Worm (Caenorhabditis elegans) whole organism, L4 larva: Measurements from ENCODE around the gene K11H12.9.
A peak's percentile ranks its signal among the peaks of the same experiment; 100 is the strongest.

Source experiments
- F44E2.7 ChIP-seq: fragments of 200-800 bp; sonication (Bioruptor generic); IDR thresholded peaks from 2 replicates; pipeline ENCODE4 v2.1.2; 2022; ENCODE audit warnings: missing genetic modification characterization, missing compliant biosample characterization
- F49E8.2 ChIP-seq: sonication (generic microtip); optimal IDR thresholded peaks from 2 replicates; lab custom pipeline; 2016; ENCODE audit warnings: missing compliant biosample characterization, mild to moderate bottlenecking, missing genetic modification characterization, borderline replicate concordance
- T20F7.1 ChIP-seq: fragments of 200-800 bp; sonication (Bioruptor generic); optimal IDR thresholded peaks from 2 replicates; lab custom pipeline; 2018; ENCODE audit warnings: mild to moderate bottlenecking, missing genetic modification characterization, missing compliant biosample characterization
- T26A8.4 ChIP-seq: fragments of 200-800 bp; sonication (Bioruptor generic); IDR thresholded peaks from 2 replicates; pipeline ENCODE4 v1.3.6; 2022; ENCODE audit warnings: missing genetic modification characterization, missing compliant biosample characterization
- Y105C5A.15 ChIP-seq: fragments of 200-800 bp; sonication (Bioruptor generic); IDR thresholded peaks from 2 replicates; pipeline ENCODE4 v1.3.6; 2022; ENCODE audit warnings: missing genetic modification characterization, missing compliant biosample characterization
- Y48G9A.11 ChIP-seq: fragments of 200-800 bp; sonication (Bioruptor generic); IDR thresholded peaks from 2 replicates; pipeline ENCODE4 v1.3.6; 2022; ENCODE audit warnings: missing genetic modification reagents, missing genetic modification characterization, missing compliant biosample characterization
- Y75B8A.6 ChIP-seq: fragments of 200-800 bp; sonication (Bioruptor generic); IDR thresholded peaks from 2 replicates; pipeline ENCODE4 v1.3.6; 2022; ENCODE audit warnings: missing genetic modification reagents, missing genetic modification characterization, missing compliant biosample characterization
- aha-1 ChIP-seq: fragments of 150-350 bp; peaks from one replicate; lab custom pipeline; 2014; ENCODE audit warnings: missing biosample characterization, missing genetic modification characterization
- arid-1 ChIP-seq: fragments of 200-800 bp; sonication (Bioruptor generic); conservative IDR thresholded peaks from 2 replicates; pipeline ENCODE4 v1.3.6; 2022; ENCODE audit warnings: missing genetic modification reagents, missing genetic modification characterization, missing compliant biosample characterization
- ceh-62 ChIP-seq: sonication (generic microtip); optimal IDR thresholded peaks from 2 replicates; lab custom pipeline; 2017; ENCODE audit warnings: missing biosample characterization, missing genetic modification characterization
- daf-12 ChIP-seq: fragments of 150-350 bp; optimal IDR thresholded peaks from 2 replicates; lab custom pipeline; 2014; ENCODE audit warnings: missing biosample characterization, missing genetic modification reagents, missing genetic modification characterization
- daf-19 ChIP-seq: fragments of 200-800 bp; sonication (Bioruptor generic); conservative IDR thresholded peaks from 2 replicates; pipeline ENCODE4 v1.3.6; 2022; ENCODE audit warnings: missing genetic modification characterization, missing compliant biosample characterization
- dmd-8 ChIP-seq: fragments of 200-800 bp; sonication (Bioruptor generic); IDR thresholded peaks from 2 replicates; pipeline ENCODE4 v1.3.6; 2022; ENCODE audit warnings: missing genetic modification characterization, missing compliant biosample characterization
- egl-43 ChIP-seq: fragments of 200-800 bp; sonication (Bioruptor generic); IDR thresholded peaks from 2 replicates; pipeline ENCODE4 v1.3.6; 2022; ENCODE audit warnings: missing genetic modification reagents, missing genetic modification characterization, missing compliant biosample characterization
- gei-8 ChIP-seq: fragments of 200-800 bp; sonication (Bioruptor generic); optimal IDR thresholded peaks from 2 replicates; lab custom pipeline; 2018; ENCODE audit warnings: mild to moderate bottlenecking, missing genetic modification characterization, missing compliant biosample characterization
- lim-7 ChIP-seq: fragments of 200-800 bp; sonication (Bioruptor generic); IDR thresholded peaks from 2 replicates; pipeline ENCODE4 v1.3.6; 2022; ENCODE audit warnings: missing genetic modification characterization, missing compliant biosample characterization
- lin-1 ChIP-seq: fragments of 200-800 bp; sonication (Bioruptor generic); IDR thresholded peaks from 2 replicates; pipeline ENCODE4 v1.3.6; 2022; ENCODE audit warnings: missing genetic modification reagents, missing genetic modification characterization, missing compliant biosample characterization
- lin-13 ChIP-seq: fragments of 150-350 bp; optimal IDR thresholded peaks from 2 replicates; lab custom pipeline; 2014; ENCODE audit warnings: missing biosample characterization, missing genetic modification reagents, missing genetic modification characterization
- lin-15B ChIP-seq: fragments of 150-350 bp; sonication (generic microtip); optimal IDR thresholded peaks from 3 replicates; lab custom pipeline; 2014; ENCODE audit warnings: missing biosample characterization, missing genetic modification characterization
- lin-38 ChIP-seq: fragments of 200-800 bp; sonication (Bioruptor generic); IDR thresholded peaks from 2 replicates; pipeline ENCODE4 v1.3.6; 2022; ENCODE audit warnings: missing genetic modification reagents, missing genetic modification characterization, missing compliant biosample characterization
- lin-39 ChIP-seq: fragments of 150-350 bp; optimal IDR thresholded peaks from 2 replicates; lab custom pipeline; 2014; ENCODE audit warnings: missing biosample characterization, missing genetic modification reagents, missing genetic modification characterization
- lir-3 ChIP-seq: sonication (generic microtip); optimal IDR thresholded peaks from 2 replicates; lab custom pipeline; 2016; ENCODE audit warnings: mild to moderate bottlenecking, missing genetic modification characterization, missing compliant biosample characterization
- lsy-2 ChIP-seq, 2 experiments: fragments of 150-350 bp in 1 of 2; sonication (generic microtip) in 1 of 2; optimal IDR thresholded peaks; 2 replicates each; lab custom pipeline; 2014 to 2017; ENCODE audit warnings: missing biosample characterization in 2 of 2, missing genetic modification characterization in 2 of 2
- madf-9 ChIP-seq: fragments of 200-800 bp; sonication (Bioruptor generic); conservative IDR thresholded peaks from 2 replicates; pipeline ENCODE4 v1.3.6; 2022; ENCODE audit warnings: missing genetic modification reagents, missing genetic modification characterization, missing compliant biosample characterization
- mdt-29 ChIP-seq: fragments of 200-800 bp; sonication (Bioruptor generic); IDR thresholded peaks from 2 replicates; pipeline ENCODE4 v1.3.6; 2022; ENCODE audit warnings: missing genetic modification reagents, missing genetic modification characterization, missing compliant biosample characterization
- nhr-11 ChIP-seq: fragments of 150-350 bp; optimal IDR thresholded peaks from 2 replicates; lab custom pipeline; 2014; ENCODE audit warnings: missing biosample characterization, missing genetic modification characterization
- nhr-111 ChIP-seq: fragments of 200-800 bp; sonication (Bioruptor generic); optimal IDR thresholded peaks from 2 replicates; lab custom pipeline; 2018; ENCODE audit warnings: mild to moderate bottlenecking, missing genetic modification characterization, missing compliant biosample characterization
- nhr-237 ChIP-seq: sonication (generic microtip); optimal IDR thresholded peaks from 2 replicates; lab custom pipeline; 2017; ENCODE audit warnings: missing biosample characterization, missing genetic modification characterization
- nhr-42 ChIP-seq: fragments of 200-800 bp; sonication (Bioruptor generic); IDR thresholded peaks from 2 replicates; pipeline ENCODE4 v1.3.6; 2022; ENCODE audit warnings: missing genetic modification characterization, missing compliant biosample characterization
- nhr-6 ChIP-seq: fragments of 150-350 bp; optimal IDR thresholded peaks from 2 replicates; lab custom pipeline; 2014; ENCODE audit warnings: missing biosample characterization, missing genetic modification characterization
- nhr-76 ChIP-seq: fragments of 150-350 bp; optimal IDR thresholded peaks from 2 replicates; lab custom pipeline; 2014; ENCODE audit warnings: missing biosample characterization, missing genetic modification characterization
- nhr-77 ChIP-seq: fragments of 150-350 bp; optimal IDR thresholded peaks from 2 replicates; lab custom pipeline; 2014; ENCODE audit warnings: missing biosample characterization, missing genetic modification characterization
- pha-4 ChIP-seq, 2 experiments: fragments of 150-350 bp in 1 of 2; fragments of 200-800 bp in 1 of 2; sonication (Bioruptor generic) in 1 of 2; IDR thresholded peaks in 1 of 2; optimal IDR thresholded peaks in 1 of 2; 2 replicates each; pipeline versions ENCODE4 v1.3.6 to Lab custom; 2014 to 2022; ENCODE audit warnings: missing genetic modification characterization in 2 of 2, missing genetic modification reagents in 2 of 2, missing biosample characterization in 1 of 2, missing compliant biosample characterization in 1 of 2
- pqm-1 ChIP-seq: sonication (generic microtip); optimal IDR thresholded peaks from 2 replicates; lab custom pipeline; 2017; ENCODE audit warnings: missing biosample characterization, missing genetic modification characterization
- saeg-2 ChIP-seq: fragments of 200-800 bp; sonication (Bioruptor generic); IDR thresholded peaks from 2 replicates; pipeline ENCODE4 v1.3.6; 2022; ENCODE audit warnings: missing genetic modification reagents, missing genetic modification characterization, missing compliant biosample characterization
- set-16 ChIP-seq: fragments of 200-800 bp; sonication (Bioruptor generic); IDR thresholded peaks from 2 replicates; pipeline ENCODE4 v1.3.6; 2022; ENCODE audit warnings: missing genetic modification reagents, missing genetic modification characterization, missing compliant biosample characterization
- snpc-1.2 ChIP-seq: fragments of 200-800 bp; sonication (Bioruptor generic); IDR thresholded peaks from 2 replicates; pipeline ENCODE4 v1.3.6; 2022; ENCODE audit warnings: missing genetic modification reagents, missing genetic modification characterization, missing compliant biosample characterization
- tag-97 ChIP-seq: fragments of 200-800 bp; sonication (Bioruptor generic); IDR thresholded peaks from 2 replicates; pipeline ENCODE4 v1.3.6; 2022; ENCODE audit warnings: missing genetic modification characterization, missing compliant biosample characterization
- tra-1 ChIP-seq: fragments of 200-800 bp; sonication (Bioruptor generic); IDR thresholded peaks from 2 replicates; pipeline ENCODE4 v1.3.6; 2022; ENCODE audit warnings: missing genetic modification reagents, missing genetic modification characterization, missing compliant biosample characterization
- unc-130 ChIP-seq: sonication (generic microtip); optimal IDR thresholded peaks from 2 replicates; lab custom pipeline; 2016; ENCODE audit warnings: missing genetic modification reagents, missing genetic modification characterization, missing compliant biosample characterization
- unc-62 ChIP-seq, 3 experiments: fragments of 150-350 bp in 1 of 3; sonication (generic microtip); optimal IDR thresholded peaks in 2 of 3; peaks in 1 of 3; 1 replicate in 1 of 3; 2 replicates in 2 of 3; lab custom pipeline; 2014 to 2017; ENCODE audit warnings: missing biosample characterization in 3 of 3, missing genetic modification characterization in 3 of 3, missing genetic modification reagents in 3 of 3, missing genotype in 1 of 3
- zag-1 ChIP-seq: fragments of 150-350 bp; optimal IDR thresholded peaks from 2 replicates; lab custom pipeline; 2014; ENCODE audit warnings: missing biosample characterization, missing genetic modification characterization
- zfp-3 ChIP-seq: fragments of 200-800 bp; sonication (Bioruptor generic); conservative IDR thresholded peaks from 2 replicates; pipeline ENCODE4 v1.3.6; 2022; ENCODE audit warnings: missing genetic modification reagents, missing genetic modification characterization, missing compliant biosample characterization
- ztf-11 ChIP-seq: fragments of 150-350 bp; optimal IDR thresholded peaks from 2 replicates; lab custom pipeline; 2014; ENCODE audit warnings: missing biosample characterization, missing genetic modification characterization

Gene K11H12.9

ce11 chrIV:639167-639566, 10.3 kb upstream of the K11H12.9 start:
- no peak for TF ChIP-seq set-16 (GFP tag; lab: Robert Waterston, UW)
- no peak for TF ChIP-seq arid-1 (GFP tag; lab: Robert Waterston, UW)
- peak in 1 of 2 experiments; percentile 42 for TF ChIP-seq unc-62 (GFP tag; optimal IDR thresholded peaks at IDR 0.05 in 1 of 2; lab: Kevin White, UChicago)
- TF ChIP-seq unc-62 (tag; optimal IDR thresholded peaks at IDR 0.05; lab: Kevin White, UChicago) = no peak
- TF ChIP-seq dmd-8 = no peak
- no peak for TF ChIP-seq zfp-3 (GFP tag; lab: Robert Waterston, UW)
- peak; percentile 72 for TF ChIP-seq aha-1 (tag; lab: Kevin White, UChicago)
- TF ChIP-seq snpc-1.2 (GFP tag; lab: Robert Waterston, UW) = no peak
- no peak for TF ChIP-seq ceh-62 (tag; lab: Kevin White, UChicago)
- no peak for TF ChIP-seq gei-8 (GFP tag; lab: Kevin White, UChicago)
- TF ChIP-seq lin-1 = no peak
- TF ChIP-seq lin-13 (GFP tag; lab: Kevin White, UChicago) = no peak

DNA sequence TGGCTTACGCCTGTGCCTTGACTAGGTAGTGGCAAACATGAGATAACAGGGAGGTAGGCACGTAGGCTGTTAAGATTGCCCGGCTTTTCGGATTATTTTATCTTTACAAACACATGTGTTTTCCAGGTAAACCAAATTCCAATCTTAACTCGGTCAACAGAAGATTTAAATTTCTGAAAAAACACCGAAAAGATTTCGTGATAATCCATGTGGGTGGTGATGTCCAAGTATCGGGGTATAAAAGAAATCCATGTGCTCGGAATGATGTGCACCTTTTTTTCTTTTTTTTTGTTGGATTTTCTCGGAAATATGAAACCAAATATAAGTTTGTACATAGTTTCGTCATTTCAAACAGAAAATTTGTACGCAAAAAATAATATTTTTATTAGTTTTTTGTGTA, 6.0 kb upstream of the K11H12.9 start:
- TF ChIP-seq lin-39 (tag; lab: Kevin White, UChicago) (no peak), T20F7.1 (no peak), nhr-11 (tag; lab: Kevin White, UChicago) (no peak), unc-130 (GFP tag; lab: Kevin White, UChicago) (no peak), lir-3 (no peak), egl-43 (GFP tag; lab: Robert Waterston, UW) (no peak), tag-97 (GFP tag; lab: Robert Waterston, UW) (no peak), F49E8.2 (no peak), F44E2.7 (no peak), nhr-77 (tag; lab: Kevin White, UChicago) (no peak), nhr-76 (tag; lab: Kevin White, UChicago) (no peak), nhr-6 (tag; lab: Kevin White, UChicago) (no peak)

DNA sequence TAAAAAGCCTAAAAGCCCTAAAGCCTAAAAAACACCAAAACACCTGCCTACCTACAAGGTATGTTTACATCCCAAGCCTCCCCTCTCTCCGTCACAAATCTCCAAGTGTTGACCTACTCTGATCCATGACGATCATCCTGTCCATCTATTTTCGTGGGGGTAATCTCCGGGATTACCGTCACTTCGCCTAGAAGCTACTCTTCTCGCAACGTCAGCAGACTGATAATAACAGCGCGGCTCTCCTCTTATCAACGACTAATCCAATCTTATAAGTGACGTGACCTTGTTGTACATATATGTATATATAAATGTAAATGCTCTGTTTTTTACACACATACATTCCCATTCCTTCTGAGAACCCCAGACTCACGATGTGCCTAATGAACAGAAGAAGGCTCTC, 1.1 kb upstream of the K11H12.9 start:
- TF ChIP-seq madf-9 (GFP tag; lab: Robert Waterston, UW) = no peak
- no peak for TF ChIP-seq daf-12 (tag; lab: Kevin White, UChicago)
- no peak for TF ChIP-seq nhr-237 (tag; lab: Kevin White, UChicago)
- TF ChIP-seq saeg-2 (GFP tag; lab: Robert Waterston, UW) = no peak
- no peak for TF ChIP-seq Y75B8A.6 (GFP tag; lab: Robert Waterston, UW)
- TF ChIP-seq nhr-77 (tag; lab: Kevin White, UChicago) = no peak
- TF ChIP-seq aha-1 (tag; lab: Kevin White, UChicago) = no peak
- no peak for TF ChIP-seq zag-1 (tag; lab: Kevin White, UChicago)

ce11 chrIV:653138-653848, 3.8 kb downstream of the K11H12.9 start, which contains the start of gene K11H12.1:
TSS of gene K11H12.1 (minus strand) at chrIV:653421.
- TF ChIP-seq lin-1 = peak; percentile 36; the same call in 1 of the 2 replicates
- TF ChIP-seq nhr-111 (GFP tag; lab: Kevin White, UChicago) = peak; percentile 46
- TF ChIP-seq lim-7 = peak; percentile 54; the same call in 1 of the 2 replicates
- 0 out of 2 replicates have a peak, but pooled peaks have one; percentile 12 for TF ChIP-seq Y105C5A.15 (GFP tag; lab: Robert Waterston, UW)
- no peak for TF ChIP-seq ztf-11 (tag; lab: Kevin White, UChicago)
- no peak for TF ChIP-seq nhr-42 (GFP tag; lab: Robert Waterston, UW)
- TF ChIP-seq dmd-8 = peak; percentile 54; the same call in 1 of the 2 replicates
- peak; percentile 43; the same call in 1 of the 2 replicates for TF ChIP-seq pha-4 (GFP tag; IDR thresholded peaks at IDR 0.05; lab: Robert Waterston, UW)
- TF ChIP-seq pha-4 (tag; optimal IDR thresholded peaks at IDR 0.05; lab: Kevin White, UChicago) = no peak
- TF ChIP-seq tra-1 (GFP tag; lab: Robert Waterston, UW) = 0 out of 2 replicates have a peak, but pooled peaks have one; percentile 17
- peak; percentile 72; the same call in 1 of the 2 replicates for TF ChIP-seq snpc-1.2 (GFP tag; lab: Robert Waterston, UW)
- TF ChIP-seq mdt-29 = 0 out of 2 replicates have a peak, but pooled peaks have one; percentile 18
- TF ChIP-seq daf-19 (GFP tag; lab: Robert Waterston, UW) = peak; percentile 76; the same call in 1 of the 2 replicates
- peak; percentile 34; the same call in 1 of the 2 replicates for TF ChIP-seq set-16 (GFP tag; lab: Robert Waterston, UW)
- TF ChIP-seq lin-15B (tag; lab: Kevin White, UChicago) = no peak
- TF ChIP-seq F49E8.2 = peak; percentile 53
- TF ChIP-seq T26A8.4 (GFP tag; lab: Robert Waterston, UW) = 0 out of 2 replicates have a peak, but pooled peaks have one; percentile 39
- TF ChIP-seq lin-38 (GFP tag; lab: Robert Waterston, UW) = peak; percentile 68
- TF ChIP-seq Y48G9A.11 (GFP tag; lab: Robert Waterston, UW) = peak; percentile 51; the same call in 1 of the 2 replicates
- no peak for TF ChIP-seq pqm-1
- peak in 1 of 2 experiments; percentile 8 for TF ChIP-seq lsy-2 (tag; optimal IDR thresholded peaks at IDR 0.05; lab: Kevin White, UChicago)
